Fruit fly (Drosophila melanogaster) whole organism, embryonic: ENCODE results near the gene CG11294.

ENCODE experiments used
- Awh ChIP-seq: fragments of 200-800 bp; sonication (Bioruptor generic); IDR thresholded peaks from 2 replicates; pipeline ENCODE4, ENCODE4 v1.3.6; 2022; ENCODE audit warnings: missing biosample characterization, missing genetic modification characterization
- CG10654 ChIP-seq: fragments of 200-800 bp; sonication (Bioruptor generic); optimal IDR thresholded peaks from 2 replicates; lab custom pipeline; 2016; ENCODE audit warnings: missing biosample characterization, missing genetic modification characterization
- CG12071 ChIP-seq: fragments of 200-800 bp; sonication (Bioruptor generic); optimal IDR thresholded peaks from 3 replicates; lab custom pipeline; 2018; ENCODE audit warnings: missing biosample characterization, mild to moderate bottlenecking, missing genetic modification characterization
- CG12219 ChIP-seq: fragments of 200-800 bp; sonication (Bioruptor generic); optimal IDR thresholded peaks from 3 replicates; lab custom pipeline; 2018; ENCODE audit warnings: missing biosample characterization, mild to moderate bottlenecking, missing genetic modification characterization
- CG13287 ChIP-seq: fragments of 200-800 bp; sonication (Bioruptor generic); IDR thresholded peaks from 2 replicates; pipeline ENCODE4 v1.3.6; 2022; ENCODE audit warnings: missing biosample characterization, missing genetic modification characterization; ENCODE audit not compliant: partially characterized antibody
- CG1529 ChIP-seq: fragments of 200-800 bp; sonication (Bioruptor generic); optimal IDR thresholded peaks from 3 replicates; lab custom pipeline; 2018; ENCODE audit warnings: missing biosample characterization, missing genetic modification characterization
- CG15514 ChIP-seq: fragments of 200-800 bp; sonication (Bioruptor generic); optimal IDR thresholded peaks from 3 replicates; lab custom pipeline; 2017; ENCODE audit warnings: missing biosample characterization, missing genetic modification characterization, mild to moderate bottlenecking, moderate library complexity, missing genetic modification reagents
- CG1602 ChIP-seq: fragments of 200-800 bp; sonication (Bioruptor generic); optimal IDR thresholded peaks from 3 replicates; lab custom pipeline; 2016; ENCODE audit warnings: missing biosample characterization, missing genetic modification characterization
- CG17328 ChIP-seq: fragments of 200-800 bp; sonication (Bioruptor generic); IDR thresholded peaks from 2 replicates; pipeline ENCODE4 v1.3.6; 2022; ENCODE audit warnings: missing biosample characterization, missing genetic modification characterization
- CG17612 ChIP-seq: fragments of 200-800 bp; sonication (Bioruptor generic); IDR thresholded peaks from 2 replicates; pipeline ENCODE4 v1.3.6; 2022; ENCODE audit warnings: missing biosample characterization, missing genetic modification characterization
- CG18619 ChIP-seq: fragments of 200-800 bp; sonication (Bioruptor generic); optimal IDR thresholded peaks from 3 replicates; lab custom pipeline; 2017; ENCODE audit warnings: missing biosample characterization, mild to moderate bottlenecking, missing genetic modification characterization
- CG2199 ChIP-seq: fragments of 200-800 bp; sonication (Bioruptor generic); IDR thresholded peaks from 3 replicates; pipeline ENCODE4 v1.3.6; 2022; ENCODE audit warnings: missing biosample characterization, missing genetic modification characterization
- CG2889 ChIP-seq: fragments of 200-800 bp; sonication (Bioruptor generic); IDR thresholded peaks from 3 replicates; pipeline ENCODE4 v1.3.6; 2022; ENCODE audit warnings: missing biosample characterization, missing genetic modification characterization
- CG30020 ChIP-seq: fragments of 200-800 bp; optimal IDR thresholded peaks from 2 replicates; lab custom pipeline; 2019; ENCODE audit warnings: missing biosample characterization, mild to moderate bottlenecking, missing genetic modification characterization, moderate library complexity
- CG3281 ChIP-seq: fragments of 200-800 bp; sonication (Bioruptor generic); optimal IDR thresholded peaks from 3 replicates; lab custom pipeline; 2017; ENCODE audit warnings: missing biosample characterization, mild to moderate bottlenecking, missing genetic modification characterization
- CG4730 ChIP-seq: fragments of 200-800 bp; sonication (Bioruptor generic); IDR thresholded peaks from 2 replicates; pipeline ENCODE4 v1.3.6; 2022; ENCODE audit warnings: missing biosample characterization, missing genetic modification characterization
- CG8281 ChIP-seq: fragments of 200-800 bp; sonication (Bioruptor generic); optimal IDR thresholded peaks from 2 replicates; lab custom pipeline; 2018; ENCODE audit warnings: missing biosample characterization, mild to moderate bottlenecking, missing genetic modification characterization, moderate library complexity
- CrebB ChIP-seq: fragments of 200-800 bp; sonication (Bioruptor generic); optimal IDR thresholded peaks from 3 replicates; lab custom pipeline; 2018; ENCODE audit warnings: missing biosample characterization, mild to moderate bottlenecking, missing genetic modification characterization
- D ChIP-seq, 2 experiments: fragments of 200-800 bp in 1 of 2; fragments of >200 bp in 1 of 2; sonication (Bioruptor generic) in 1 of 2; optimal IDR thresholded peaks; 2 replicates in 1 of 2; 3 replicates in 1 of 2; lab custom pipeline; 2017; ENCODE audit warnings: mild to moderate bottlenecking in 1 of 2, missing biosample characterization in 1 of 2, missing genetic modification characterization in 1 of 2, missing genetic modification reagents in 1 of 2
- HLH54F ChIP-seq: fragments of 200-800 bp; sonication (Bioruptor generic); optimal IDR thresholded peaks from 3 replicates; lab custom pipeline; 2016; ENCODE audit warnings: missing biosample characterization, missing genetic modification characterization
- Hey ChIP-seq: fragments of 200-800 bp; sonication (Bioruptor generic); optimal IDR thresholded peaks from 3 replicates; lab custom pipeline; 2018; ENCODE audit warnings: missing biosample characterization, mild to moderate bottlenecking, missing genetic modification characterization
- Myb ChIP-seq: fragments of 200-800 bp; sonication (Bioruptor generic); optimal IDR thresholded peaks from 2 replicates; lab custom pipeline; 2016; ENCODE audit warnings: missing biosample characterization, missing genetic modification characterization
- TFAM ChIP-seq: fragments of 200-800 bp; sonication (Bioruptor generic); optimal IDR thresholded peaks from 2 replicates; lab custom pipeline; 2017; ENCODE audit warnings: missing biosample characterization, missing genetic modification characterization, inconsistent platforms
- ab ChIP-seq: fragments of 200-800 bp; sonication (Bioruptor generic); optimal IDR thresholded peaks from 2 replicates; lab custom pipeline; 2016; ENCODE audit warnings: missing biosample characterization, missing genetic modification characterization
- ash1 ChIP-seq: fragments of 200-800 bp; sonication (Bioruptor generic); optimal IDR thresholded peaks from 2 replicates; lab custom pipeline; 2018; ENCODE audit warnings: missing biosample characterization, mild to moderate bottlenecking, missing genetic modification characterization
- bab2 ChIP-seq: fragments of 200-800 bp; sonication (Bioruptor generic); optimal IDR thresholded peaks from 2 replicates; lab custom pipeline; 2016; ENCODE audit warnings: missing biosample characterization, missing genetic modification characterization
- bcd ChIP-seq: fragments of 200-800 bp; sonication (Bioruptor generic); optimal IDR thresholded peaks from 2 replicates; lab custom pipeline; 2017; ENCODE audit warnings: missing biosample characterization, mild to moderate bottlenecking, missing genetic modification characterization
- cad ChIP-seq: fragments of >200 bp; optimal IDR thresholded peaks from 2 replicates; lab custom pipeline; 2017; ENCODE audit warnings: missing biosample characterization, missing genetic modification characterization
- corto ChIP-seq: fragments of 200-800 bp; sonication (Bioruptor generic); optimal IDR thresholded peaks from 2 replicates; lab custom pipeline; 2016; ENCODE audit warnings: missing biosample characterization, mild to moderate bottlenecking, missing genetic modification characterization, moderate library complexity
- danr ChIP-seq: fragments of 200-800 bp; sonication (Bioruptor generic); IDR thresholded peaks from 2 replicates; pipeline ENCODE4 v1.3.6; 2022; ENCODE audit warnings: missing biosample characterization, missing genetic modification characterization
- dmrt99B ChIP-seq: fragments of 200-800 bp; sonication (Bioruptor generic); optimal IDR thresholded peaks from 2 replicates; lab custom pipeline; 2018; ENCODE audit warnings: missing biosample characterization, mild to moderate bottlenecking, missing genetic modification characterization, moderate library complexity
- dpn ChIP-seq, 2 experiments: fragments of 200-800 bp; sonication (Bioruptor generic); optimal IDR thresholded peaks; 3 replicates each; lab custom pipeline; 2016; ENCODE audit warnings: missing biosample characterization in 2 of 2, missing genetic modification characterization in 2 of 2
- eve ChIP-seq, 2 experiments: fragments of >200 bp; optimal IDR thresholded peaks; 2 replicates each; lab custom pipeline; 2017; ENCODE audit warnings: missing biosample characterization in 2 of 2, missing genetic modification characterization in 2 of 2
- ftz-f1 ChIP-seq: fragments of 200-800 bp; sonication (Bioruptor generic); optimal IDR thresholded peaks from 2 replicates; lab custom pipeline; 2016; ENCODE audit warnings: missing biosample characterization, missing genetic modification characterization
- gce ChIP-seq: fragments of 200-800 bp; sonication (Bioruptor generic); IDR thresholded peaks from 3 replicates; pipeline ENCODE4 v1.3.6; 2022; ENCODE audit warnings: missing biosample characterization, missing genetic modification characterization
- kah ChIP-seq: fragments of 200-800 bp; sonication (Bioruptor generic); optimal IDR thresholded peaks from 2 replicates; lab custom pipeline; 2018; ENCODE audit warnings: missing biosample characterization, mild to moderate bottlenecking, missing genetic modification characterization
- kay ChIP-seq: fragments of 200-800 bp; sonication (Bioruptor generic); optimal IDR thresholded peaks from 2 replicates; lab custom pipeline; 2016; ENCODE audit warnings: missing biosample characterization, missing genetic modification characterization
- ken ChIP-seq: fragments of 200-800 bp; sonication (Bioruptor generic); IDR thresholded peaks from 3 replicates; pipeline ENCODE4 v1.3.6; 2022; ENCODE audit warnings: missing biosample characterization, missing genetic modification characterization
- knrl ChIP-seq: fragments of 200-800 bp; sonication (Bioruptor generic); IDR thresholded peaks from 3 replicates; pipeline ENCODE4 v1.3.6; 2022; ENCODE audit warnings: missing biosample characterization, missing genetic modification characterization; ENCODE audit not compliant: partially characterized antibody
- lab ChIP-seq: fragments of 200-800 bp; sonication (Bioruptor generic); optimal IDR thresholded peaks from 3 replicates; lab custom pipeline; 2017; ENCODE audit warnings: missing biosample characterization, missing genetic modification characterization, mild to moderate bottlenecking, moderate library complexity, missing genetic modification reagents
- nerfin-2 ChIP-seq: fragments of 200-800 bp; sonication (Bioruptor generic); IDR thresholded peaks from 2 replicates; pipeline ENCODE4 v1.3.6; 2022; ENCODE audit warnings: missing biosample characterization, missing genetic modification characterization; ENCODE audit not compliant: partially characterized antibody
- peb ChIP-seq: fragments of 200-800 bp; sonication (Bioruptor generic); IDR thresholded peaks from 2 replicates; pipeline ENCODE4 v1.3.6; 2022; ENCODE audit warnings: missing biosample characterization, missing genetic modification characterization
- repo ChIP-seq: fragments of 200-800 bp; sonication (Bioruptor generic); optimal IDR thresholded peaks from 2 replicates; lab custom pipeline; 2016; ENCODE audit warnings: missing biosample characterization, missing genetic modification characterization
- rib ChIP-seq: fragments of 200-800 bp; sonication (Bioruptor generic); IDR thresholded peaks from 2 replicates; pipeline ENCODE4 v1.3.6; 2022; ENCODE audit warnings: missing biosample characterization, missing genetic modification characterization
- sens ChIP-seq: fragments of 200-800 bp; sonication (Bioruptor generic); peaks from one replicate; lab custom pipeline; 2016; ENCODE audit warnings: missing biosample characterization, missing genetic modification characterization
- shn ChIP-seq: fragments of 200-800 bp; sonication (Bioruptor generic); optimal IDR thresholded peaks from 3 replicates; lab custom pipeline; 2016; ENCODE audit warnings: missing biosample characterization, missing genetic modification characterization
- sqz ChIP-seq: fragments of 200-800 bp; sonication (Bioruptor generic); optimal IDR thresholded peaks from 3 replicates; lab custom pipeline; 2018; ENCODE audit warnings: missing biosample characterization, mild to moderate bottlenecking, missing genetic modification characterization
- unc-4 ChIP-seq: fragments of 200-800 bp; sonication (Bioruptor generic); IDR thresholded peaks from 2 replicates; pipeline ENCODE4 v1.3.6; 2022; ENCODE audit warnings: missing biosample characterization, missing genetic modification characterization; ENCODE audit not compliant: partially characterized antibody
- wdn ChIP-seq: fragments of 200-800 bp; sonication (Bioruptor generic); IDR thresholded peaks from 2 replicates; pipeline ENCODE4 v1.3.6; 2022; ENCODE audit warnings: missing biosample characterization, missing genetic modification characterization
- yki ChIP-seq: fragments of >200 bp; optimal IDR thresholded peaks from 3 replicates; lab custom pipeline; 2018

The CG11294 gene

dm6 chrX:8709234-8709843 lies 15.9 kb upstream of the CG11294 start, which contains the start of gene Hexo2 (continued):
- no peak for TF ChIP-seq ash1 (GFP tag; lab: Kevin White, UChicago)
- peak; percentile 72 for TF ChIP-seq CG15514 (GFP tag; lab: Kevin White, UChicago)
- TF ChIP-seq knrl (GFP tag; lab: Robert Waterston, UW) = no peak
- TF ChIP-seq Awh (GFP tag; lab: Robert Waterston, UW) = peak; percentile 96
- TF ChIP-seq CrebB (tag; lab: Kevin White, UChicago) = peak; percentile 87
- peak; percentile 84 for TF ChIP-seq HLH54F (GFP tag; lab: Kevin White, UChicago)
- peak; percentile 92 for TF ChIP-seq CG1529 (GFP tag; lab: Kevin White, UChicago)
- TF ChIP-seq yki (lab: Kevin White, UChicago) = no peak
- no peak for TF ChIP-seq CG13287 (GFP tag; lab: Robert Waterston, UW)
- peak; percentile 86 for TF ChIP-seq wdn (GFP tag; lab: Robert Waterston, UW)
- peak; percentile 88 for TF ChIP-seq ab (GFP tag; lab: Kevin White, UChicago)
- no peak for TF ChIP-seq nerfin-2 (GFP tag; lab: Robert Waterston, UW)
- TF ChIP-seq shn (GFP tag; lab: Kevin White, UChicago) = peak; percentile 87
- peak; percentile 99 for TF ChIP-seq sens (GFP tag; lab: Kevin White, UChicago)
- peak; percentile 47 for TF ChIP-seq Hey (tag; lab: Kevin White, UChicago)
- peak; percentile 68 for TF ChIP-seq corto (GFP tag; lab: Kevin White, UChicago)
- TF ChIP-seq bab2 (GFP tag; lab: Kevin White, UChicago) = peak; percentile 92
- TF ChIP-seq CG30020 = peak; percentile 47
- TF ChIP-seq CG18619 (GFP tag; lab: Kevin White, UChicago) = peak; percentile 78
- no peak for TF ChIP-seq D (optimal IDR thresholded peaks at IDR 0.05; lab: Kevin White, UChicago)
- peak; percentile 94 for TF ChIP-seq D (GFP tag; optimal IDR thresholded peaks at IDR 0.05; lab: Kevin White, UChicago)
- TF ChIP-seq CG12071 (GFP tag; lab: Kevin White, UChicago) = peak; percentile 94
- TF ChIP-seq ftz-f1 (GFP tag; lab: Kevin White, UChicago) = no peak
- peak; percentile 91 for TF ChIP-seq danr
- TF ChIP-seq CG17612 (GFP tag; lab: Robert Waterston, UW) = peak; percentile 89
- TF ChIP-seq rib (GFP tag; lab: Robert Waterston, UW) = peak; percentile 78
- TF ChIP-seq repo = peak; percentile 93
- TF ChIP-seq CG17328 (GFP tag; lab: Robert Waterston, UW) = peak; percentile 97
- TF ChIP-seq eve (GFP tag; optimal IDR thresholded peaks at IDR 0.05; lab: Kevin White, UChicago) = no peak
- TF ChIP-seq CG1602 = peak; percentile 90
- TF ChIP-seq cad = no peak
- TF ChIP-seq CG3281 (GFP tag; lab: Kevin White, UChicago) = peak; percentile 73
- TF ChIP-seq lab (GFP tag; lab: Kevin White, UChicago) = peak; percentile 93
- TF ChIP-seq CG2889 (GFP tag; lab: Robert Waterston, UW) = peak; percentile 90
- TF ChIP-seq kah (GFP tag; lab: Kevin White, UChicago) = peak; percentile 81
- TF ChIP-seq CG12219 (GFP tag; lab: Kevin White, UChicago) = peak; percentile 92
- peak; percentile 92 for TF ChIP-seq CG4730
- TF ChIP-seq CG2199 (GFP tag; lab: Robert Waterston, UW) = peak; percentile 97
- peak; percentile 95 for TF ChIP-seq CG10654 (GFP tag; lab: Kevin White, UChicago)
- peak; percentile 96 for TF ChIP-seq dmrt99B (tag; lab: Kevin White, UChicago)
- TF ChIP-seq CG8281 (tag; lab: Kevin White, UChicago) = peak; percentile 81
- TF ChIP-seq unc-4 = no peak
- peak; percentile 89 for TF ChIP-seq peb (GFP tag; lab: Robert Waterston, UW)
- TF ChIP-seq kay (GFP tag; lab: Kevin White, UChicago) = peak; percentile 86
- peak; percentile 74 for TF ChIP-seq TFAM (GFP tag; lab: Kevin White, UChicago)
- TF ChIP-seq sqz (GFP tag; lab: Kevin White, UChicago) = peak; percentile 76
- TF ChIP-seq dpn (GFP tag; optimal IDR thresholded peaks at IDR 0.05; lab: Kevin White, UChicago) = peak; percentile 93 to 96
- TF ChIP-seq gce = peak; percentile 95; the same call in 2 of the 3 replicates
- TF ChIP-seq bcd = peak; percentile 92
- TF ChIP-seq ken (GFP tag; lab: Robert Waterston, UW) = peak; percentile 98
- peak; percentile 75 for TF ChIP-seq Myb (GFP tag; lab: Kevin White, UChicago)
